Worm (Caenorhabditis elegans) whole organism, L2 larva: Measurements from ENCODE around the gene F20G2.1.

Experiments
- R02D3.7 ChIP-seq: fragments of 150-350 bp; optimal IDR thresholded peaks from 2 replicates; lab custom pipeline; 2014; ENCODE audit warnings: missing biosample characterization, missing genetic modification characterization
- egl-27 ChIP-seq: sonication (generic microtip); optimal IDR thresholded peaks from 3 replicates; lab custom pipeline; 2017; ENCODE audit warnings: missing biosample characterization, missing genetic modification reagents, missing genetic modification characterization
- elt-3 ChIP-seq: sonication (generic microtip); optimal IDR thresholded peaks from 2 replicates; lab custom pipeline; 2017; ENCODE audit warnings: missing biosample characterization, missing genetic modification characterization
- lsy-2 ChIP-seq, 2 experiments: fragments of 150-350 bp in 1 of 2; sonication (generic microtip) in 1 of 2; optimal IDR thresholded peaks; 2 replicates each; lab custom pipeline; 2014 to 2017; ENCODE audit warnings: missing biosample characterization in 2 of 2, missing genetic modification characterization in 2 of 2
- ztf-11 ChIP-seq: sonication (generic microtip); optimal IDR thresholded peaks from 2 replicates; lab custom pipeline; 2017; ENCODE audit warnings: missing biosample characterization, missing genetic modification characterization

DNA sequence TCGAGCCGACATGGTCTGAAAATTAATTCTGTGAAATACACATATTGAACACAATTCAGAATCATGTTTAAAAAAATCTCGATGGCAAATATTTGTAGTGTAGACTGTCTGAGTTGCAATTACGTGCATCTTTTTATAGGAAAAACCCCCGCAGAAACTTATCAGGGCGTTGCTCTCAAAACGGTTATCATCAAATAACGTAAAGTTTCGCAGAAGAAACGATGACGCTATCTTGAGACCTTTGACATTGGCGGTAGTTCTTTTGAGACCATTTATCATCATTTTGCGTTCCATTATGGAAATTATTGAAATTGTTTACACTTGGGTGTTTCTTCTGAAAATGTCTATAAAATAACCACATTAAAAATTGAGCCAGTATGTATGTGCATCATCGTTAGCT, 22.6 kb downstream of the F20G2.1 start, which contains the start of gene dct-17:
- TF ChIP-seq R02D3.7 (no peak), elt-3 (tag; lab: Kevin White, UChicago) (no peak), egl-27 (tag; lab: Kevin White, UChicago) (no peak), lsy-2 (tag; optimal IDR thresholded peaks at IDR 0.05; lab: Kevin White, UChicago) (no peak), ztf-11 (no peak)
